Worm (Caenorhabditis elegans) whole organism, midembryonic: ENCODE results near the gene F14H3.3.

ENCODE experiments used
- T22C8.4 ChIP-seq: fragments of 200-800 bp; sonication (Bioruptor generic); IDR thresholded peaks from 2 replicates; pipeline ENCODE4 v1.3.6; 2022; ENCODE audit warnings: missing genetic modification characterization, missing compliant biosample characterization
- flt-1 ChIP-seq: fragments of 200-800 bp; sonication (Bioruptor generic); IDR thresholded peaks from 2 replicates; pipeline ENCODE4 v1.3.6; 2022; ENCODE audit warnings: missing genetic modification characterization, missing compliant biosample characterization
- klf-2 ChIP-seq: fragments of 200-800 bp; sonication (Bioruptor generic); conservative IDR thresholded peaks from 2 replicates; pipeline ENCODE4 v1.3.6; 2022; ENCODE audit warnings: missing genetic modification reagents, missing genetic modification characterization, missing compliant biosample characterization
- med-1 ChIP-seq: sonication (generic microtip); optimal IDR thresholded peaks from 2 replicates; lab custom pipeline; 2017; ENCODE audit warnings: missing genetic modification characterization, mild to moderate bottlenecking, missing compliant biosample characterization, antibody characterized with exemption, missing genetic modification reagents; ENCODE audit not compliant: insufficient read depth
- tab-1 ChIP-seq: fragments of 200-800 bp; sonication (Bioruptor generic); IDR thresholded peaks from 2 replicates; pipeline ENCODE4 v1.3.6; 2022; ENCODE audit warnings: missing genetic modification characterization, missing compliant biosample characterization

ce11 chrV:16053373-16053772 is at the start of gene F14H3.3:
- TF ChIP-seq T22C8.4 (GFP tag; lab: Robert Waterston, UW): no peak
- no peak for TF ChIP-seq tab-1 (GFP tag; lab: Robert Waterston, UW)
- no peak for TF ChIP-seq flt-1
- no peak for TF ChIP-seq klf-2 (GFP tag; lab: Robert Waterston, UW)
- no peak for TF ChIP-seq med-1
